Fruit fly (Drosophila melanogaster) whole organism, embryonic: ENCODE results near the gene p-cup.
A peak's percentile ranks its signal among the peaks of the same experiment; 100 is the strongest.

Source experiments
- Ada2b ChIP-seq: fragments of 200-800 bp; sonication (Bioruptor generic); IDR thresholded peaks from 2 replicates; pipeline ENCODE4 v1.3.6; 2022; ENCODE audit warnings: missing biosample characterization, missing genetic modification characterization
- Atf-2 ChIP-seq: fragments of 200-800 bp; sonication (Bioruptor generic); optimal IDR thresholded peaks from 2 replicates; lab custom pipeline; 2016; ENCODE audit warnings: missing biosample characterization, missing genetic modification characterization
- B-H1 ChIP-seq: fragments of 200-800 bp; sonication (Bioruptor generic); IDR thresholded peaks from 3 replicates; pipeline ENCODE4 v1.3.6; 2022; ENCODE audit warnings: missing biosample characterization, missing genetic modification characterization
- Bdp1 ChIP-seq: fragments of 200-800 bp; sonication (Bioruptor generic); optimal IDR thresholded peaks from 3 replicates; lab custom pipeline; 2016; ENCODE audit warnings: missing biosample characterization, missing genetic modification characterization
- CG10267 ChIP-seq: fragments of 200-800 bp; sonication (Bioruptor generic); optimal IDR thresholded peaks from 2 replicates; lab custom pipeline; 2018; ENCODE audit warnings: missing biosample characterization, mild to moderate bottlenecking, missing genetic modification characterization, moderate library complexity
- CG10431 ChIP-seq: fragments of 200-800 bp; sonication (Bioruptor generic); optimal IDR thresholded peaks from 3 replicates; lab custom pipeline; 2018; ENCODE audit warnings: missing biosample characterization, mild to moderate bottlenecking, missing genetic modification characterization
- CG10959 ChIP-seq: fragments of 200-800 bp; sonication (Bioruptor generic); IDR thresholded peaks from 2 replicates; pipeline ENCODE4 v1.3.6; 2022; ENCODE audit warnings: missing biosample characterization, missing genetic modification characterization
- CG11456 ChIP-seq: fragments of 200-800 bp; sonication (Bioruptor generic); IDR thresholded peaks from 3 replicates; pipeline ENCODE4 v1.3.6; 2022; ENCODE audit warnings: missing biosample characterization, missing genetic modification characterization
- CG12219 ChIP-seq: fragments of 200-800 bp; sonication (Bioruptor generic); optimal IDR thresholded peaks from 3 replicates; lab custom pipeline; 2018; ENCODE audit warnings: missing biosample characterization, mild to moderate bottlenecking, missing genetic modification characterization
- CG12236 ChIP-seq: fragments of 200-800 bp; sonication (Bioruptor generic); optimal IDR thresholded peaks from 2 replicates; lab custom pipeline; 2016; ENCODE audit warnings: missing biosample characterization, missing genetic modification characterization
- CG12942 ChIP-seq: fragments of 200-800 bp; sonication (Bioruptor generic); optimal IDR thresholded peaks from 3 replicates; lab custom pipeline; 2016; ENCODE audit warnings: missing biosample characterization, missing genetic modification characterization
- CG14014 ChIP-seq: fragments of 200-800 bp; sonication (Bioruptor generic); IDR thresholded peaks from 2 replicates; pipeline ENCODE4 v1.3.6; 2022; ENCODE audit warnings: missing biosample characterization, missing genetic modification characterization
- CG15011 ChIP-seq: fragments of 200-800 bp; sonication (Bioruptor generic); optimal IDR thresholded peaks from 3 replicates; lab custom pipeline; 2018; ENCODE audit warnings: missing biosample characterization, mild to moderate bottlenecking, missing genetic modification characterization
- CG17385 ChIP-seq: fragments of 200-800 bp; sonication (Bioruptor generic); optimal IDR thresholded peaks from 3 replicates; lab custom pipeline; 2018; ENCODE audit warnings: missing biosample characterization, mild to moderate bottlenecking, missing genetic modification characterization
- CG17802 ChIP-seq: fragments of 200-800 bp; sonication (Bioruptor generic); optimal IDR thresholded peaks from 2 replicates; lab custom pipeline; 2018; ENCODE audit warnings: missing biosample characterization, mild to moderate bottlenecking, missing genetic modification characterization, moderate library complexity
- CG17829 ChIP-seq: fragments of 200-800 bp; optimal IDR thresholded peaks from 2 replicates; lab custom pipeline; 2019; ENCODE audit warnings: missing biosample characterization, mild to moderate bottlenecking, missing genetic modification characterization, moderate library complexity
- CG18619 ChIP-seq: fragments of 200-800 bp; sonication (Bioruptor generic); optimal IDR thresholded peaks from 3 replicates; lab custom pipeline; 2017; ENCODE audit warnings: missing biosample characterization, mild to moderate bottlenecking, missing genetic modification characterization
- CG2116 ChIP-seq: fragments of 200-800 bp; sonication (Bioruptor generic); optimal IDR thresholded peaks from 3 replicates; lab custom pipeline; 2018; ENCODE audit warnings: missing biosample characterization, mild to moderate bottlenecking, missing genetic modification characterization
- CG2120 ChIP-seq: fragments of 200-800 bp; sonication (Bioruptor generic); optimal IDR thresholded peaks from 3 replicates; lab custom pipeline; 2016; ENCODE audit warnings: missing biosample characterization, missing genetic modification characterization
- CG2129 ChIP-seq: fragments of 200-800 bp; sonication (Bioruptor generic); IDR thresholded peaks from 2 replicates; pipeline ENCODE4 v1.3.6; 2022; ENCODE audit warnings: missing biosample characterization, missing genetic modification characterization; ENCODE audit not compliant: partially characterized antibody
- CG30403 ChIP-seq: fragments of 200-800 bp; sonication (Bioruptor generic); optimal IDR thresholded peaks from 3 replicates; lab custom pipeline; 2016; ENCODE audit warnings: missing biosample characterization, missing genetic modification characterization
- CG3847 ChIP-seq: fragments of 200-800 bp; sonication (Bioruptor generic); IDR thresholded peaks from 2 replicates; pipeline ENCODE4 v1.3.6; 2022; ENCODE audit warnings: missing biosample characterization, missing genetic modification characterization
- CG4424 ChIP-seq: fragments of 200-800 bp; sonication (Bioruptor generic); optimal IDR thresholded peaks from 3 replicates; lab custom pipeline; 2016; ENCODE audit warnings: missing biosample characterization, missing genetic modification characterization
- CG5245 ChIP-seq: fragments of 200-800 bp; sonication (Bioruptor generic); optimal IDR thresholded peaks from 3 replicates; lab custom pipeline; 2016; ENCODE audit warnings: missing biosample characterization, missing genetic modification characterization
- CG6254 ChIP-seq: fragments of 200-800 bp; sonication (Bioruptor generic); optimal IDR thresholded peaks from 3 replicates; lab custom pipeline; 2017; ENCODE audit warnings: mild to moderate bottlenecking, missing biosample characterization, missing genetic modification reagents, missing genetic modification characterization
- CG6689 ChIP-seq: fragments of 200-800 bp; sonication (Bioruptor generic); IDR thresholded peaks from 2 replicates; pipeline ENCODE4 v1.3.6; 2022; ENCODE audit warnings: missing biosample characterization, missing genetic modification characterization
- CG7271 ChIP-seq: fragments of 200-800 bp; sonication (Bioruptor generic); optimal IDR thresholded peaks from 2 replicates; lab custom pipeline; 2018; ENCODE audit warnings: missing biosample characterization, mild to moderate bottlenecking, missing genetic modification characterization, moderate library complexity
- CG8290 ChIP-seq, 3 experiments: fragments of 200-800 bp; sonication (Bioruptor generic); optimal IDR thresholded peaks; 2 replicates each; lab custom pipeline; 2016 to 2019; ENCODE audit warnings: missing biosample characterization in 3 of 3, missing genetic modification characterization in 3 of 3, mild to moderate bottlenecking in 2 of 3, moderate library complexity in 1 of 3
- CG8924 ChIP-seq: fragments of 200-800 bp; optimal IDR thresholded peaks from 3 replicates; lab custom pipeline; 2019; ENCODE audit warnings: missing biosample characterization, mild to moderate bottlenecking, missing genetic modification characterization, moderate library complexity
- CoRest ChIP-seq: fragments of 200-800 bp; sonication (Bioruptor generic); optimal IDR thresholded peaks from 3 replicates; lab custom pipeline; 2018; ENCODE audit warnings: missing biosample characterization, mild to moderate bottlenecking, missing genetic modification characterization, moderate library complexity
- E2f2 ChIP-seq: fragments of 200-800 bp; sonication (Bioruptor generic); IDR thresholded peaks from 2 replicates; pipeline ENCODE4 v1.3.6; 2022; ENCODE audit warnings: missing biosample characterization, missing genetic modification characterization
- HLHmδ ChIP-seq: fragments of 200-800 bp; sonication (Bioruptor generic); optimal IDR thresholded peaks from 2 replicates; lab custom pipeline; 2018; ENCODE audit warnings: missing biosample characterization, mild to moderate bottlenecking, missing genetic modification characterization, moderate library complexity
- Hr51 ChIP-seq, 2 experiments: fragments of 200-800 bp; sonication (Bioruptor generic); optimal IDR thresholded peaks; 2 replicates in 1 of 2; 3 replicates in 1 of 2; lab custom pipeline; 2016 to 2018; ENCODE audit warnings: missing biosample characterization in 2 of 2, missing genetic modification characterization in 2 of 2, mild to moderate bottlenecking in 1 of 2, moderate library complexity in 1 of 2
- Hsf ChIP-seq: fragments of 200-800 bp; sonication (Bioruptor generic); optimal IDR thresholded peaks from 3 replicates; lab custom pipeline; 2016; ENCODE audit warnings: missing biosample characterization, missing genetic modification characterization
- Max ChIP-seq: fragments of 200-800 bp; sonication (Bioruptor generic); optimal IDR thresholded peaks from 2 replicates; lab custom pipeline; 2016; ENCODE audit warnings: missing biosample characterization, mild to moderate bottlenecking, missing genetic modification characterization
- PHDP ChIP-seq: fragments of 200-800 bp; sonication (Bioruptor generic); optimal IDR thresholded peaks from 3 replicates; lab custom pipeline; 2018; ENCODE audit warnings: missing biosample characterization, mild to moderate bottlenecking, missing genetic modification characterization, moderate library complexity
- Taf1 ChIP-seq: fragments of 200-800 bp; sonication (Bioruptor generic); IDR thresholded peaks from 2 replicates; pipeline ENCODE4 v1.3.6; 2022; ENCODE audit warnings: missing biosample characterization, missing genetic modification characterization
- Tbp ChIP-seq: fragments of >200 bp; optimal IDR thresholded peaks from 2 replicates; lab custom pipeline; 2018; ENCODE audit warnings: missing biosample characterization, missing genetic modification characterization
- al ChIP-seq: fragments of 200-800 bp; sonication (Bioruptor generic); IDR thresholded peaks from 2 replicates; pipeline ENCODE4 v1.3.6; 2022; ENCODE audit warnings: missing biosample characterization, missing genetic modification characterization
- az2 ChIP-seq: fragments of 200-800 bp; sonication (Bioruptor generic); optimal IDR thresholded peaks from 3 replicates; lab custom pipeline; 2016; ENCODE audit warnings: missing biosample characterization, missing genetic modification characterization
- bigmax ChIP-seq: fragments of 200-800 bp; sonication (Bioruptor generic); optimal IDR thresholded peaks from 2 replicates; lab custom pipeline; 2018; ENCODE audit warnings: missing biosample characterization, mild to moderate bottlenecking, missing genetic modification characterization
- ewg ChIP-seq: fragments of 200-800 bp; sonication (Bioruptor generic); optimal IDR thresholded peaks from 3 replicates; lab custom pipeline; 2017; ENCODE audit warnings: mild to moderate bottlenecking, missing biosample characterization, missing genetic modification reagents, missing genetic modification characterization
- eyg ChIP-seq: fragments of 200-800 bp; sonication (Bioruptor generic); optimal IDR thresholded peaks from 3 replicates; lab custom pipeline; 2016; ENCODE audit warnings: missing biosample characterization, missing genetic modification characterization
- gsb-n ChIP-seq: fragments of 200-800 bp; sonication (Bioruptor generic); optimal IDR thresholded peaks from 3 replicates; lab custom pipeline; 2018; ENCODE audit warnings: missing biosample characterization, mild to moderate bottlenecking, missing genetic modification characterization
- ham ChIP-seq: fragments of 200-800 bp; sonication (Bioruptor generic); IDR thresholded peaks from 2 replicates; pipeline ENCODE4 v1.3.6; 2022; ENCODE audit warnings: missing biosample characterization, missing genetic modification characterization
- peb ChIP-seq: fragments of 200-800 bp; sonication (Bioruptor generic); IDR thresholded peaks from 2 replicates; pipeline ENCODE4 v1.3.6; 2022; ENCODE audit warnings: missing biosample characterization, missing genetic modification characterization
- psq ChIP-seq: fragments of 200-800 bp; sonication (Bioruptor generic); optimal IDR thresholded peaks from 2 replicates; lab custom pipeline; 2017; ENCODE audit warnings: missing biosample characterization, missing genetic modification characterization
- run ChIP-seq: fragments of 200-800 bp; sonication (Bioruptor generic); optimal IDR thresholded peaks from 3 replicates; lab custom pipeline; 2018; ENCODE audit warnings: missing biosample characterization, mild to moderate bottlenecking, missing genetic modification characterization
- slou ChIP-seq: fragments of 200-800 bp; sonication (Bioruptor generic); optimal IDR thresholded peaks from 3 replicates; lab custom pipeline; 2016; ENCODE audit warnings: missing biosample characterization, missing genetic modification characterization
- stc ChIP-seq: fragments of 200-800 bp; sonication (Bioruptor generic); IDR thresholded peaks from 2 replicates; pipeline ENCODE4 v1.3.6; 2022; ENCODE audit warnings: missing biosample characterization, missing genetic modification characterization
- zfh1 ChIP-seq: fragments of 200-800 bp; sonication (Bioruptor generic); IDR thresholded peaks from 3 replicates; pipeline ENCODE4 v1.3.6; 2022; ENCODE audit warnings: missing biosample characterization, missing genetic modification characterization

p-cup gene

DNA sequence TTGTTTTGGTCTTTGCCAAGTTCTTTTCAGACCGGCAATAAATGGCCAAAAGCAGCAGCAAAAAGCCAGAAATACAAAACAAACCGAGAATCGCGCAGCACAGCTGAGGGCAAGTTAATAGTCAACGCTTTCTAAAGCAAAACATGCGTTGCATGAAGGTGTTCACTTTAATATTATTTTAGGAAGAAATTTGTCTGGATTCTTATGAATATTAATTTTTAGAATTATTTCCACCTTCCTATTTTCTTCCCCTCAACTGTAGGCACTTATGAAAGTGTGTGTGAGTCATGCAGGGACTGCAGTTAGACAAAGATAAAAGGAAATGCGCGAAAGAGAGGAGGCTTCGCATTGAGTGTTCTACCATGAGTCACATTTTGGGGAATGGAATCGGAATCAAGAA lies 42.6 kb upstream of the p-cup start (continued):
- peak; percentile 42 for TF ChIP-seq CG17385
- no peak for TF ChIP-seq Bdp1 (GFP tag; lab: Kevin White, UChicago)
- no peak for TF ChIP-seq CG10431 (GFP tag; lab: Kevin White, UChicago)
- TF ChIP-seq E2f2 = peak; percentile 34; the same call in 1 of the 2 replicates
- TF ChIP-seq Tbp = no peak
- TF ChIP-seq CG6254 (GFP tag; lab: Kevin White, UChicago) = peak; percentile 32
- peak; percentile 65 for TF ChIP-seq Ada2b (GFP tag; lab: Robert Waterston, UW)
- TF ChIP-seq bigmax (GFP tag; lab: Kevin White, UChicago) = no peak
- TF ChIP-seq CoRest = peak; percentile 46
- peak; percentile 62 for TF ChIP-seq CG4424 (GFP tag; lab: Kevin White, UChicago)
- TF ChIP-seq HLHmδ (GFP tag; lab: Kevin White, UChicago) = no peak
- no peak for TF ChIP-seq CG8290 (GFP tag; optimal IDR thresholded peaks at IDR 0.05; lab: Kevin White, UChicago)
- peak in 1 of 2 experiments; percentile 29 for TF ChIP-seq CG8290 (tag; optimal IDR thresholded peaks at IDR 0.05; lab: Kevin White, UChicago)
- no peak for TF ChIP-seq CG15011
- TF ChIP-seq CG2129 = no peak
- TF ChIP-seq CG10267 (tag; lab: Kevin White, UChicago) = peak; percentile 52
- TF ChIP-seq CG14014 = no peak; the same call in 1 of the 2 replicates
- TF ChIP-seq CG12219 (GFP tag; lab: Kevin White, UChicago) = peak; percentile 16
- peak; percentile 4 for TF ChIP-seq Atf-2
- no peak for TF ChIP-seq CG12942 (GFP tag; lab: Kevin White, UChicago)
- TF ChIP-seq CG6689 (GFP tag; lab: Robert Waterston, UW) = peak; percentile 72
- TF ChIP-seq B-H1 = peak; percentile 44; the same call in 2 of the 3 replicates
- peak; percentile 55 for TF ChIP-seq az2 (GFP tag; lab: Kevin White, UChicago)
- no peak for TF ChIP-seq psq (GFP tag; lab: Kevin White, UChicago)
- TF ChIP-seq gsb-n (tag; lab: Kevin White, UChicago) = peak; percentile 24
- TF ChIP-seq CG10959 (GFP tag; lab: Robert Waterston, UW) = peak; percentile 48; the same call in 1 of the 2 replicates
- peak; percentile 19; the same call in 1 of the 2 replicates for TF ChIP-seq CG3847 (GFP tag; lab: Robert Waterston, UW)
- peak; percentile 0 for TF ChIP-seq CG17802 (tag; lab: Kevin White, UChicago)
- TF ChIP-seq CG12236 (GFP tag; lab: Kevin White, UChicago) = no peak
- TF ChIP-seq zfh1 (GFP tag; lab: Robert Waterston, UW) = peak; percentile 84
- TF ChIP-seq Max (GFP tag; lab: Kevin White, UChicago) = peak; percentile 23
- TF ChIP-seq slou = no peak
- peak; percentile 74; the same call in 2 of the 3 replicates for TF ChIP-seq CG11456 (GFP tag; lab: Robert Waterston, UW)
- no peak for TF ChIP-seq eyg (GFP tag; lab: Kevin White, UChicago)
- peak; percentile 28 for TF ChIP-seq CG5245 (GFP tag; lab: Kevin White, UChicago)
- no peak for TF ChIP-seq Taf1
- TF ChIP-seq ham (GFP tag; lab: Robert Waterston, UW) = no peak
- peak; percentile 46 for TF ChIP-seq CG2120
- 0 out of 2 replicates have a peak, but pooled peaks have one; percentile 35 for TF ChIP-seq al (GFP tag; lab: Robert Waterston, UW)
- TF ChIP-seq CG2116 (GFP tag; lab: Kevin White, UChicago) = no peak
- TF ChIP-seq Hr51 (GFP tag; optimal IDR thresholded peaks at IDR 0.05; lab: Kevin White, UChicago) = peak; percentile 7 to 49
- TF ChIP-seq ewg = no peak
- peak; percentile 56 for TF ChIP-seq CG17829 (tag; lab: Kevin White, UChicago)
- TF ChIP-seq CG18619 (GFP tag; lab: Kevin White, UChicago) = peak; percentile 43
- peak; percentile 51 for TF ChIP-seq CG30403 (GFP tag; lab: Kevin White, UChicago)
- TF ChIP-seq CG7271 (tag; lab: Kevin White, UChicago) = peak; percentile 33
- TF ChIP-seq Hsf (GFP tag; lab: Kevin White, UChicago) = peak; percentile 53
- peak; percentile 52 for TF ChIP-seq PHDP (tag; lab: Kevin White, UChicago)
- TF ChIP-seq CG8924 = peak; percentile 57
- TF ChIP-seq stc (GFP tag; lab: Robert Waterston, UW) = peak; percentile 30; the same call in 1 of the 2 replicates
- TF ChIP-seq run = no peak
- TF ChIP-seq peb (GFP tag; lab: Robert Waterston, UW) = no peak; the same call in 1 of the 2 replicates
